Fruit fly (Drosophila melanogaster) whole organism, embryonic: ENCODE data around the gene ClC-a.

Source experiments
- Antp ChIP-seq: fragments of 200-800 bp; sonication (Bioruptor generic); optimal IDR thresholded peaks from 3 replicates; lab custom pipeline; 2016; ENCODE audit warnings: missing biosample characterization, missing genetic modification characterization
- CG1024 ChIP-seq: fragments of 200-800 bp; sonication (Bioruptor generic); IDR thresholded peaks from 2 replicates; pipeline ENCODE4 v1.3.6; 2022; ENCODE audit warnings: missing biosample characterization, missing genetic modification characterization
- CG10654 ChIP-seq: fragments of 200-800 bp; sonication (Bioruptor generic); optimal IDR thresholded peaks from 2 replicates; lab custom pipeline; 2016; ENCODE audit warnings: missing biosample characterization, missing genetic modification characterization
- CG11560 ChIP-seq: fragments of 200-800 bp; sonication (Bioruptor generic); IDR thresholded peaks from 3 replicates; pipeline ENCODE4 v1.3.6; 2022; ENCODE audit warnings: missing biosample characterization, missing genetic modification characterization
- CG11696 ChIP-seq: fragments of 200-800 bp; sonication (Bioruptor generic); IDR thresholded peaks from 2 replicates; pipeline ENCODE4 v1.3.6; 2022; ENCODE audit warnings: missing biosample characterization, missing genetic modification characterization
- CG12071 ChIP-seq: fragments of 200-800 bp; sonication (Bioruptor generic); optimal IDR thresholded peaks from 3 replicates; lab custom pipeline; 2018; ENCODE audit warnings: missing biosample characterization, mild to moderate bottlenecking, missing genetic modification characterization
- CG1529 ChIP-seq: fragments of 200-800 bp; sonication (Bioruptor generic); optimal IDR thresholded peaks from 3 replicates; lab custom pipeline; 2018; ENCODE audit warnings: missing biosample characterization, missing genetic modification characterization
- CG1603 ChIP-seq: fragments of 200-800 bp; sonication (Bioruptor generic); optimal IDR thresholded peaks from 2 replicates; lab custom pipeline; 2019; ENCODE audit warnings: missing biosample characterization, mild to moderate bottlenecking, missing genetic modification characterization, moderate library complexity
- CG16813 ChIP-seq: fragments of 200-800 bp; sonication (Bioruptor generic); IDR thresholded peaks from 3 replicates; pipeline ENCODE4 v1.3.6; 2022; ENCODE audit warnings: missing biosample characterization, missing genetic modification characterization; ENCODE audit not compliant: partially characterized antibody
- CG16815 ChIP-seq: fragments of 200-800 bp; sonication (Bioruptor generic); optimal IDR thresholded peaks from 3 replicates; lab custom pipeline; 2017; ENCODE audit warnings: missing biosample characterization, mild to moderate bottlenecking, missing genetic modification characterization
- CG2678 ChIP-seq: fragments of 200-800 bp; sonication (Bioruptor generic); optimal IDR thresholded peaks from 3 replicates; lab custom pipeline; 2019; ENCODE audit warnings: missing biosample characterization, mild to moderate bottlenecking, missing genetic modification characterization, moderate library complexity
- CG3065 ChIP-seq: fragments of 200-800 bp; sonication (Bioruptor generic); optimal IDR thresholded peaks from 2 replicates; lab custom pipeline; 2016; ENCODE audit warnings: missing biosample characterization, missing genetic modification characterization
- CG31365 ChIP-seq: fragments of 200-800 bp; sonication (Bioruptor generic); optimal IDR thresholded peaks from 2 replicates; lab custom pipeline; 2018; ENCODE audit warnings: missing biosample characterization, mild to moderate bottlenecking, missing genetic modification characterization
- CG33557 ChIP-seq: fragments of 200-800 bp; sonication (Bioruptor generic); optimal IDR thresholded peaks from 2 replicates; lab custom pipeline; 2019; ENCODE audit warnings: missing biosample characterization, mild to moderate bottlenecking, missing genetic modification characterization, moderate library complexity
- CG42726 ChIP-seq: fragments of 200-800 bp; sonication (Bioruptor generic); IDR thresholded peaks from 2 replicates; pipeline ENCODE4 v1.3.6; 2022; ENCODE audit warnings: missing biosample characterization, missing genetic modification characterization; ENCODE audit not compliant: partially characterized antibody
- CG4282 ChIP-seq: fragments of 200-800 bp; sonication (Bioruptor generic); optimal IDR thresholded peaks from 2 replicates; lab custom pipeline; 2016; ENCODE audit warnings: missing biosample characterization, missing genetic modification characterization
- CG4617 ChIP-seq: fragments of 200-800 bp; sonication (Bioruptor generic); optimal IDR thresholded peaks from 3 replicates; lab custom pipeline; 2016; ENCODE audit warnings: missing biosample characterization, missing genetic modification characterization, borderline replicate concordance
- CG5245 ChIP-seq: fragments of 200-800 bp; sonication (Bioruptor generic); optimal IDR thresholded peaks from 3 replicates; lab custom pipeline; 2016; ENCODE audit warnings: missing biosample characterization, missing genetic modification characterization
- CG6689 ChIP-seq: fragments of 200-800 bp; sonication (Bioruptor generic); IDR thresholded peaks from 2 replicates; pipeline ENCODE4 v1.3.6; 2022; ENCODE audit warnings: missing biosample characterization, missing genetic modification characterization
- CG7372 ChIP-seq: fragments of 200-800 bp; sonication (Bioruptor generic); IDR thresholded peaks from 2 replicates; pipeline ENCODE4 v1.3.6; 2022; ENCODE audit warnings: missing biosample characterization, missing genetic modification characterization
- CG7963 ChIP-seq: fragments of 200-800 bp; sonication (Bioruptor generic); IDR thresholded peaks from 3 replicates; pipeline ENCODE4 v1.3.6; 2022; ENCODE audit warnings: missing biosample characterization, missing genetic modification characterization; ENCODE audit not compliant: partially characterized antibody
- CG9437 ChIP-seq: fragments of 200-800 bp; sonication (Bioruptor generic); optimal IDR thresholded peaks from 2 replicates; lab custom pipeline; 2018; ENCODE audit warnings: missing biosample characterization, mild to moderate bottlenecking, missing genetic modification characterization
- CG9932 ChIP-seq: fragments of 200-800 bp; sonication (Bioruptor generic); IDR thresholded peaks from 2 replicates; pipeline ENCODE4 v1.3.6; 2022; ENCODE audit warnings: missing biosample characterization, missing genetic modification characterization
- Doc2 ChIP-seq: fragments of 200-800 bp; sonication (Bioruptor generic); IDR thresholded peaks from 2 replicates; pipeline ENCODE4 v1.3.6; 2022; ENCODE audit warnings: missing biosample characterization, missing genetic modification characterization
- Doc3 ChIP-seq: fragments of 200-800 bp; sonication (Bioruptor generic); IDR thresholded peaks from 3 replicates; pipeline ENCODE4 v1.3.6; 2022; ENCODE audit warnings: missing biosample characterization, missing genetic modification characterization; ENCODE audit not compliant: partially characterized antibody
- Elba2 ChIP-seq: fragments of 200-800 bp; sonication (Bioruptor generic); optimal IDR thresholded peaks from 3 replicates; lab custom pipeline; 2016; ENCODE audit warnings: missing biosample characterization, missing genetic modification characterization
- Ets97D ChIP-seq: fragments of 200-800 bp; sonication (Bioruptor generic); optimal IDR thresholded peaks from 3 replicates; lab custom pipeline; 2016; ENCODE audit warnings: missing biosample characterization, missing genetic modification characterization
- HLH4C ChIP-seq: fragments of 200-800 bp; sonication (Bioruptor generic); IDR thresholded peaks from 3 replicates; pipeline ENCODE4 v1.3.6; 2022; ENCODE audit warnings: missing biosample characterization, missing genetic modification characterization; ENCODE audit not compliant: partially characterized antibody
- Nf-YA ChIP-seq: fragments of 200-800 bp; sonication (Bioruptor generic); IDR thresholded peaks from 2 replicates; pipeline ENCODE4 v1.3.6; 2022; ENCODE audit warnings: missing biosample characterization, missing genetic modification characterization
- Nf-YC ChIP-seq: fragments of 200-800 bp; optimal IDR thresholded peaks from 3 replicates; lab custom pipeline; 2019; ENCODE audit warnings: missing biosample characterization, mild to moderate bottlenecking, missing genetic modification characterization, moderate library complexity
- Optix ChIP-seq: fragments of 200-800 bp; sonication (Bioruptor generic); IDR thresholded peaks from 3 replicates; pipeline ENCODE4 v1.3.6; 2022; ENCODE audit warnings: missing biosample characterization, missing genetic modification characterization
- Six4 ChIP-seq: fragments of 200-800 bp; sonication (Bioruptor generic); optimal IDR thresholded peaks from 2 replicates; lab custom pipeline; 2016; ENCODE audit warnings: missing biosample characterization, missing genetic modification characterization
- Tbp ChIP-seq: fragments of >200 bp; optimal IDR thresholded peaks from 2 replicates; lab custom pipeline; 2018; ENCODE audit warnings: missing biosample characterization, missing genetic modification characterization
- btn ChIP-seq: fragments of 200-800 bp; sonication (Bioruptor generic); optimal IDR thresholded peaks from 2 replicates; lab custom pipeline; 2016; ENCODE audit warnings: missing biosample characterization, missing genetic modification characterization
- cas ChIP-seq: fragments of 200-800 bp; sonication (Bioruptor generic); IDR thresholded peaks from 2 replicates; pipeline ENCODE4 v1.3.6; 2022; ENCODE audit warnings: missing biosample characterization, missing genetic modification characterization
- chinmo ChIP-seq: fragments of 200-800 bp; sonication (Bioruptor generic); IDR thresholded peaks from 4 replicates; pipeline ENCODE4 v1.3.6; 2022; ENCODE audit warnings: missing biosample characterization, missing genetic modification characterization; ENCODE audit not compliant: partially characterized antibody
- chn ChIP-seq: fragments of 200-800 bp; sonication (Bioruptor generic); optimal IDR thresholded peaks from 2 replicates; lab custom pipeline; 2016; ENCODE audit warnings: missing biosample characterization, missing genetic modification characterization
- dan ChIP-seq: fragments of 200-800 bp; sonication (Bioruptor generic); IDR thresholded peaks from 2 replicates; pipeline ENCODE4 v1.3.6; 2022; ENCODE audit warnings: missing biosample characterization, missing genetic modification characterization
- eyg ChIP-seq: fragments of 200-800 bp; sonication (Bioruptor generic); optimal IDR thresholded peaks from 3 replicates; lab custom pipeline; 2016; ENCODE audit warnings: missing biosample characterization, missing genetic modification characterization
- gem ChIP-seq: fragments of 200-800 bp; sonication (Bioruptor generic); optimal IDR thresholded peaks from 2 replicates; lab custom pipeline; 2019; ENCODE audit warnings: missing biosample characterization, mild to moderate bottlenecking, missing genetic modification characterization, moderate library complexity
- grau ChIP-seq: fragments of 200-800 bp; optimal IDR thresholded peaks from 3 replicates; lab custom pipeline; 2019; ENCODE audit warnings: missing biosample characterization, mild to moderate bottlenecking, missing genetic modification characterization, moderate library complexity
- hb ChIP-seq: fragments of 200-800 bp; sonication (Bioruptor generic); IDR thresholded peaks from 3 replicates; pipeline ENCODE4 v1.3.6; 2022; ENCODE audit warnings: missing biosample characterization, missing genetic modification characterization; ENCODE audit not compliant: partially characterized antibody
- her ChIP-seq: fragments of 200-800 bp; sonication (Bioruptor generic); optimal IDR thresholded peaks from 2 replicates; lab custom pipeline; 2016; ENCODE audit warnings: missing biosample characterization, missing genetic modification characterization
- lab ChIP-seq: fragments of 200-800 bp; sonication (Bioruptor generic); optimal IDR thresholded peaks from 3 replicates; lab custom pipeline; 2017; ENCODE audit warnings: missing biosample characterization, missing genetic modification characterization, mild to moderate bottlenecking, moderate library complexity, missing genetic modification reagents
- nerfin-1 ChIP-seq: fragments of 200-800 bp; sonication (Bioruptor generic); optimal IDR thresholded peaks from 3 replicates; lab custom pipeline; 2019; ENCODE audit warnings: missing biosample characterization, mild to moderate bottlenecking, missing genetic modification characterization, moderate library complexity
- otp ChIP-seq: fragments of 200-800 bp; sonication (Bioruptor generic); IDR thresholded peaks from 3 replicates; pipeline ENCODE4, ENCODE4 v1.3.6; 2022; ENCODE audit warnings: missing biosample characterization, missing genetic modification characterization
- pho ChIP-seq: fragments of 200-800 bp; sonication (Bioruptor generic); optimal IDR thresholded peaks from 2 replicates; lab custom pipeline; 2016; ENCODE audit warnings: missing biosample characterization, missing genetic modification characterization
- row ChIP-seq: fragments of 200-800 bp; sonication (Bioruptor generic); IDR thresholded peaks from 3 replicates; pipeline ENCODE4 v1.3.6; 2022; ENCODE audit warnings: missing biosample characterization, missing genetic modification characterization
- run ChIP-seq: fragments of 200-800 bp; sonication (Bioruptor generic); optimal IDR thresholded peaks from 3 replicates; lab custom pipeline; 2018; ENCODE audit warnings: missing biosample characterization, mild to moderate bottlenecking, missing genetic modification characterization
- z ChIP-seq: fragments of 200-800 bp; sonication (Bioruptor generic); IDR thresholded peaks from 3 replicates; pipeline ENCODE4 v1.3.6; 2022; ENCODE audit warnings: missing biosample characterization, missing genetic modification characterization

Gene ClC-a

DNA sequence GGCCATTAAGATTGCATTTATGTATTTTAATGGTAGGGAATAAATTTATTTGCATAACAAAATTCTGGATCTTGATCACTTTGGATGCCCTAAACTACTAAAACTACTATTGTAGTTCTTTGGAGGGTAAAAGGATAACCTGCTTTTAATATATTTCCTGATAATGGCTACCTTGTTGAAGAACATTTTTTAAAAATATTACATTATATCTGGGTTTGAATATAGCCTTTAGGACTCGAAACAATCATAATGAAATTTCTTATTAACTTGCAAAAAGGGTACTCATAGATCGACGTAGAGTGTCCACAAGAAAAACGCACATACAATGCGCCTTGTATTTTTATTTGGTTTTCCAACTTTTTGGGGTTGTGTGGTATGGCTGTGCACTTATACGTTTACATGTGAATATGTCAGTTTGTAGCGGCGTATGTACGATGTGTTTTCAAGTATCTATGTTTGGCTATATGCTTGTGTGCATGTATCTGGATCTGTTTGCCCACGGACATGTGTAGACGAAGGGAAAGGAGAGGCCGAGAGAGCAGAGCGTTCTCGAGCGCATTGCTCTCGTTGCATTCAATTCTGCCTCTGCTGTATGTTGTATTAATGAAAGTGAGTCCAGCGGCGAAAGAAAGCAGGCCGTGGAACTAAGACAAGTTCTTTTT lies 33.5 kb downstream of the ClC-a start (continued):
- no peak for TF ChIP-seq CG31365 (tag; lab: Kevin White, UChicago)
- TF ChIP-seq CG3065 (GFP tag; lab: Kevin White, UChicago): peak; percentile 68
- TF ChIP-seq CG10654 (GFP tag; lab: Kevin White, UChicago): peak; percentile 64
- no peak for TF ChIP-seq CG4282 (GFP tag; lab: Kevin White, UChicago)
- TF ChIP-seq btn: peak; percentile 68
- TF ChIP-seq Antp (GFP tag; lab: Kevin White, UChicago): peak; percentile 37
- TF ChIP-seq CG9437 (GFP tag; lab: Kevin White, UChicago): peak; percentile 68
- peak; percentile 46 for TF ChIP-seq run (tag; lab: Kevin White, UChicago)
- no peak for TF ChIP-seq pho (GFP tag; lab: Kevin White, UChicago)
- peak; percentile 61 for TF ChIP-seq nerfin-1
- no peak for TF ChIP-seq eyg
- no peak for TF ChIP-seq cas (GFP tag; lab: Robert Waterston, UW)
- peak; percentile 78 for TF ChIP-seq CG2678 (tag; lab: Kevin White, UChicago)
- no peak for TF ChIP-seq hb (GFP tag; lab: Robert Waterston, UW)
- TF ChIP-seq Doc2 (GFP tag; lab: Robert Waterston, UW): no peak
- TF ChIP-seq CG7963: no peak
- TF ChIP-seq CG12071 (GFP tag; lab: Kevin White, UChicago): no peak
- peak; percentile 76 for TF ChIP-seq CG1529
- TF ChIP-seq Nf-YA (GFP tag; lab: Robert Waterston, UW): no peak
- no peak for TF ChIP-seq CG11696 (GFP tag; lab: Robert Waterston, UW)
- TF ChIP-seq CG42726 (GFP tag; lab: Robert Waterston, UW): no peak
- no peak for TF ChIP-seq her (GFP tag; lab: Kevin White, UChicago)
- no peak for TF ChIP-seq HLH4C
- peak; percentile 43; the same call in 1 of the 2 replicates for TF ChIP-seq CG7372 (GFP tag; lab: Robert Waterston, UW)
- TF ChIP-seq CG4617 (GFP tag; lab: Kevin White, UChicago): peak; percentile 37
- 0 out of 4 replicates have a peak, but pooled peaks have one; percentile 22 for TF ChIP-seq chinmo (GFP tag; lab: Robert Waterston, UW)
- TF ChIP-seq CG6689 (GFP tag; lab: Robert Waterston, UW): peak; percentile 48
- peak; percentile 50 for TF ChIP-seq CG5245 (GFP tag; lab: Kevin White, UChicago)
- no peak for TF ChIP-seq Tbp (GFP tag; lab: Kevin White, UChicago)
- TF ChIP-seq CG9932 (GFP tag; lab: Robert Waterston, UW): no peak
- TF ChIP-seq otp (GFP tag; lab: Robert Waterston, UW): 0 out of 3 replicates have a peak, but pooled peaks have one; percentile 3
- TF ChIP-seq z (GFP tag; lab: Robert Waterston, UW): no peak
- no peak for TF ChIP-seq Elba2 (GFP tag; lab: Kevin White, UChicago)
- peak; percentile 80 for TF ChIP-seq grau (tag; lab: Kevin White, UChicago)
- no peak for TF ChIP-seq dan
- TF ChIP-seq CG11560: no peak; the same call in 2 of the 3 replicates
- peak; percentile 78 for TF ChIP-seq CG16815 (GFP tag; lab: Kevin White, UChicago)
- peak; percentile 27; the same call in 1 of the 3 replicates for TF ChIP-seq Optix (GFP tag; lab: Robert Waterston, UW)
- TF ChIP-seq Nf-YC (tag; lab: Kevin White, UChicago): no peak
- peak; percentile 57 for TF ChIP-seq Six4 (GFP tag; lab: Kevin White, UChicago)
- TF ChIP-seq CG16813 (GFP tag; lab: Robert Waterston, UW): no peak
- TF ChIP-seq CG1603 (tag; lab: Kevin White, UChicago): peak; percentile 64
- TF ChIP-seq CG1024 (GFP tag; lab: Robert Waterston, UW): 0 out of 2 replicates have a peak, but pooled peaks have one; percentile 26
- peak; percentile 3 for TF ChIP-seq Ets97D
- no peak for TF ChIP-seq Doc3 (GFP tag; lab: Robert Waterston, UW)
- TF ChIP-seq lab (GFP tag; lab: Kevin White, UChicago): peak; percentile 14
- peak; percentile 93 for TF ChIP-seq gem
- TF ChIP-seq chn (GFP tag; lab: Kevin White, UChicago): peak; percentile 88
- TF ChIP-seq row: peak; percentile 75
- TF ChIP-seq CG33557 (GFP tag; lab: Kevin White, UChicago): peak; percentile 78
